Fruit fly (Drosophila melanogaster) whole organism, embryonic: ENCODE results near the gene Eip75B.

Experiments
- Asciz ChIP-seq: fragments of 200-800 bp; sonication (Bioruptor generic); optimal IDR thresholded peaks from 2 replicates; lab custom pipeline; 2017; ENCODE audit warnings: missing biosample characterization, mild to moderate bottlenecking, missing genetic modification characterization, missing genetic modification reagents
- B-H2 ChIP-seq: fragments of 200-800 bp; sonication (Bioruptor generic); optimal IDR thresholded peaks from 2 replicates; lab custom pipeline; 2018; ENCODE audit warnings: missing biosample characterization, mild to moderate bottlenecking, missing genetic modification characterization
- CG12219 ChIP-seq: fragments of 200-800 bp; sonication (Bioruptor generic); optimal IDR thresholded peaks from 3 replicates; lab custom pipeline; 2018; ENCODE audit warnings: missing biosample characterization, mild to moderate bottlenecking, missing genetic modification characterization
- CG13775 ChIP-seq: fragments of 200-800 bp; sonication (Bioruptor generic); optimal IDR thresholded peaks from 3 replicates; lab custom pipeline; 2017; ENCODE audit warnings: missing biosample characterization, mild to moderate bottlenecking, missing genetic modification characterization
- CG14965 ChIP-seq: fragments of 200-800 bp; sonication (Bioruptor generic); optimal IDR thresholded peaks from 2 replicates; lab custom pipeline; 2016; ENCODE audit warnings: missing biosample characterization, missing genetic modification characterization, borderline replicate concordance
- CG2116 ChIP-seq: fragments of 200-800 bp; sonication (Bioruptor generic); optimal IDR thresholded peaks from 3 replicates; lab custom pipeline; 2018; ENCODE audit warnings: missing biosample characterization, mild to moderate bottlenecking, missing genetic modification characterization
- CG30020 ChIP-seq: fragments of 200-800 bp; optimal IDR thresholded peaks from 2 replicates; lab custom pipeline; 2019; ENCODE audit warnings: missing biosample characterization, mild to moderate bottlenecking, missing genetic modification characterization, moderate library complexity
- CG31365 ChIP-seq: fragments of 200-800 bp; sonication (Bioruptor generic); optimal IDR thresholded peaks from 2 replicates; lab custom pipeline; 2018; ENCODE audit warnings: missing biosample characterization, mild to moderate bottlenecking, missing genetic modification characterization
- CG31388 ChIP-seq: fragments of 200-800 bp; sonication (Bioruptor generic); optimal IDR thresholded peaks from 2 replicates; lab custom pipeline; 2016; ENCODE audit warnings: missing biosample characterization, missing genetic modification characterization
- CG32767 ChIP-seq: fragments of 200-800 bp; sonication (Bioruptor generic); IDR thresholded peaks from 2 replicates; pipeline ENCODE4 v1.3.6; 2022; ENCODE audit warnings: missing biosample characterization, missing genetic modification characterization
- CG3847 ChIP-seq: fragments of 200-800 bp; sonication (Bioruptor generic); IDR thresholded peaks from 2 replicates; pipeline ENCODE4 v1.3.6; 2022; ENCODE audit warnings: missing biosample characterization, missing genetic modification characterization
- CG3995 ChIP-seq: fragments of 200-800 bp; sonication (Bioruptor generic); optimal IDR thresholded peaks from 3 replicates; lab custom pipeline; 2016; ENCODE audit warnings: missing biosample characterization, missing genetic modification characterization
- CG4424 ChIP-seq: fragments of 200-800 bp; sonication (Bioruptor generic); optimal IDR thresholded peaks from 3 replicates; lab custom pipeline; 2016; ENCODE audit warnings: missing biosample characterization, missing genetic modification characterization
- CG4820 ChIP-seq: fragments of 200-800 bp; sonication (Bioruptor generic); optimal IDR thresholded peaks from 3 replicates; lab custom pipeline; 2016; ENCODE audit warnings: missing biosample characterization, missing genetic modification characterization
- CG7372 ChIP-seq: fragments of 200-800 bp; sonication (Bioruptor generic); IDR thresholded peaks from 2 replicates; pipeline ENCODE4 v1.3.6; 2022; ENCODE audit warnings: missing biosample characterization, missing genetic modification characterization
- CG8281 ChIP-seq: fragments of 200-800 bp; sonication (Bioruptor generic); optimal IDR thresholded peaks from 2 replicates; lab custom pipeline; 2018; ENCODE audit warnings: missing biosample characterization, mild to moderate bottlenecking, missing genetic modification characterization, moderate library complexity
- CG8290 ChIP-seq, 3 experiments: fragments of 200-800 bp; sonication (Bioruptor generic); optimal IDR thresholded peaks; 2 replicates each; lab custom pipeline; 2016 to 2019; ENCODE audit warnings: missing biosample characterization in 3 of 3, missing genetic modification characterization in 3 of 3, mild to moderate bottlenecking in 2 of 3, moderate library complexity in 1 of 3
- CG8359 ChIP-seq: fragments of 200-800 bp; sonication (Bioruptor generic); optimal IDR thresholded peaks from 2 replicates; lab custom pipeline; 2017; ENCODE audit warnings: missing biosample characterization, mild to moderate bottlenecking, missing genetic modification characterization, borderline replicate concordance
- CG8388 ChIP-seq: fragments of 200-800 bp; sonication (Bioruptor generic); optimal IDR thresholded peaks from 2 replicates; lab custom pipeline; 2019; ENCODE audit warnings: missing biosample characterization, mild to moderate bottlenecking, missing genetic modification characterization, moderate library complexity
- CG9609 ChIP-seq: fragments of 200-800 bp; sonication (Bioruptor generic); optimal IDR thresholded peaks from 3 replicates; lab custom pipeline; 2016; ENCODE audit warnings: missing biosample characterization, missing genetic modification characterization
- Chrac-16 ChIP-seq: fragments of 200-800 bp; sonication (Bioruptor generic); optimal IDR thresholded peaks from 3 replicates; lab custom pipeline; 2016; ENCODE audit warnings: missing biosample characterization, missing genetic modification characterization
- D19B ChIP-seq: fragments of 200-800 bp; sonication (Bioruptor generic); optimal IDR thresholded peaks from 2 replicates; lab custom pipeline; 2017; ENCODE audit warnings: missing biosample characterization, mild to moderate bottlenecking, missing genetic modification characterization
- Ets65A ChIP-seq: fragments of 200-800 bp; sonication (Bioruptor generic); peaks from one replicate; lab custom pipeline; 2016; ENCODE audit warnings: missing biosample characterization, missing genetic modification characterization
- Hand ChIP-seq: fragments of 200-800 bp; sonication (Bioruptor generic); optimal IDR thresholded peaks from 2 replicates; lab custom pipeline; 2017; ENCODE audit warnings: mild to moderate bottlenecking, missing biosample characterization, missing genetic modification reagents, missing genetic modification characterization
- Hmx ChIP-seq: fragments of 200-800 bp; sonication (Bioruptor generic); optimal IDR thresholded peaks from 2 replicates; lab custom pipeline; 2016; ENCODE audit warnings: missing biosample characterization, missing genetic modification characterization
- Max ChIP-seq: fragments of 200-800 bp; sonication (Bioruptor generic); optimal IDR thresholded peaks from 2 replicates; lab custom pipeline; 2016; ENCODE audit warnings: missing biosample characterization, mild to moderate bottlenecking, missing genetic modification characterization
- Med ChIP-seq: fragments of 200-800 bp; sonication (Bioruptor generic); peaks from one replicate; lab custom pipeline; 2016; ENCODE audit warnings: missing biosample characterization, missing genetic modification characterization, mild to moderate bottlenecking, inconsistent platforms, moderate library complexity
- Mrtf ChIP-seq: fragments of 200-800 bp; sonication (Bioruptor generic); IDR thresholded peaks from 3 replicates; pipeline ENCODE4 v1.3.6; 2022; ENCODE audit warnings: missing biosample characterization, missing genetic modification characterization
- NfI ChIP-seq: fragments of 200-800 bp; sonication (Bioruptor generic); optimal IDR thresholded peaks from 3 replicates; lab custom pipeline; 2018; ENCODE audit warnings: missing biosample characterization, mild to moderate bottlenecking, missing genetic modification characterization, moderate library complexity
- Ravus ChIP-seq: fragments of 200-800 bp; sonication (Bioruptor generic); IDR thresholded peaks from 2 replicates; pipeline ENCODE4 v1.3.6; 2022; ENCODE audit warnings: missing biosample characterization, missing genetic modification characterization
- Six4 ChIP-seq: fragments of 200-800 bp; sonication (Bioruptor generic); optimal IDR thresholded peaks from 2 replicates; lab custom pipeline; 2016; ENCODE audit warnings: missing biosample characterization, missing genetic modification characterization
- Vsx1 ChIP-seq: fragments of 200-800 bp; sonication (Bioruptor generic); optimal IDR thresholded peaks from 2 replicates; lab custom pipeline; 2017; ENCODE audit warnings: missing biosample characterization, mild to moderate bottlenecking, missing genetic modification characterization, missing genetic modification reagents
- Xbp1 ChIP-seq: fragments of 200-800 bp; sonication (Bioruptor generic); optimal IDR thresholded peaks from 3 replicates; lab custom pipeline; 2016; ENCODE audit warnings: missing biosample characterization, mild to moderate bottlenecking, missing genetic modification characterization
- amos ChIP-seq: fragments of 200-800 bp; sonication (Bioruptor generic); IDR thresholded peaks from 2 replicates; pipeline ENCODE4 v1.3.6; 2022; ENCODE audit warnings: missing biosample characterization, missing genetic modification characterization; ENCODE audit not compliant: partially characterized antibody
- ase ChIP-seq: fragments of 200-800 bp; sonication (Bioruptor generic); IDR thresholded peaks from 3 replicates; pipeline ENCODE4 v1.3.6; 2022; ENCODE audit warnings: missing biosample characterization, missing genetic modification characterization
- ato ChIP-seq: fragments of 200-800 bp; sonication (Bioruptor generic); IDR thresholded peaks from 2 replicates; pipeline ENCODE4 v1.3.6; 2022; ENCODE audit warnings: missing biosample characterization, missing genetic modification characterization; ENCODE audit not compliant: partially characterized antibody
- az2 ChIP-seq: fragments of 200-800 bp; sonication (Bioruptor generic); optimal IDR thresholded peaks from 3 replicates; lab custom pipeline; 2016; ENCODE audit warnings: missing biosample characterization, missing genetic modification characterization
- ci ChIP-seq: fragments of 200-800 bp; sonication (Bioruptor generic); IDR thresholded peaks from 3 replicates; pipeline ENCODE4 v1.3.6; 2022; ENCODE audit warnings: missing biosample characterization, missing genetic modification characterization
- exex ChIP-seq: fragments of 200-800 bp; sonication (Bioruptor generic); optimal IDR thresholded peaks from 4 replicates; lab custom pipeline; 2018; ENCODE audit warnings: missing biosample characterization, mild to moderate bottlenecking, missing genetic modification characterization, moderate library complexity
- gce ChIP-seq: fragments of 200-800 bp; sonication (Bioruptor generic); IDR thresholded peaks from 3 replicates; pipeline ENCODE4 v1.3.6; 2022; ENCODE audit warnings: missing biosample characterization, missing genetic modification characterization
- gro ChIP-seq: fragments of 200-800 bp; sonication (Bioruptor generic); optimal IDR thresholded peaks from 2 replicates; lab custom pipeline; 2016; ENCODE audit warnings: missing biosample characterization, missing genetic modification characterization
- h ChIP-seq: fragments of >200 bp; optimal IDR thresholded peaks from 2 replicates; lab custom pipeline; 2017
- mam ChIP-seq: fragments of 200-800 bp; sonication (Bioruptor generic); optimal IDR thresholded peaks from 3 replicates; lab custom pipeline; 2016; ENCODE audit warnings: missing biosample characterization, missing genetic modification characterization
- mirr ChIP-seq: fragments of 200-800 bp; sonication (Bioruptor generic); optimal IDR thresholded peaks from 3 replicates; lab custom pipeline; 2018; ENCODE audit warnings: missing biosample characterization, mild to moderate bottlenecking, missing genetic modification characterization
- nom ChIP-seq: fragments of 200-800 bp; sonication (Bioruptor generic); optimal IDR thresholded peaks from 2 replicates; lab custom pipeline; 2017; ENCODE audit warnings: missing biosample characterization, missing genetic modification characterization, mild to moderate bottlenecking, moderate library complexity, missing genetic modification reagents
- pan ChIP-seq, 4 experiments: fragments of >200 bp in 3 of 4; fragments of 200-800 bp in 1 of 4; sonication (Bioruptor generic) in 1 of 4; optimal IDR thresholded peaks in 3 of 4; IDR thresholded peaks in 1 of 4; 2 replicates each; pipeline versions ENCODE4 v1.3.6 to Lab custom; 2017 to 2022; ENCODE audit warnings: missing biosample characterization in 2 of 4, missing genetic modification characterization in 2 of 4, mixed read lengths in 1 of 4
- sug ChIP-seq: fragments of 200-800 bp; optimal IDR thresholded peaks from 2 replicates; lab custom pipeline; 2019; ENCODE audit warnings: missing biosample characterization, mild to moderate bottlenecking, missing genetic modification characterization, moderate library complexity
- tx ChIP-seq: fragments of 200-800 bp; sonication (Bioruptor generic); optimal IDR thresholded peaks from 2 replicates; lab custom pipeline; 2016; ENCODE audit warnings: missing biosample characterization, missing genetic modification characterization
- vfl ChIP-seq: fragments of 200-800 bp; sonication (Bioruptor generic); optimal IDR thresholded peaks from 2 replicates; lab custom pipeline; 2016; ENCODE audit warnings: missing biosample characterization, missing genetic modification characterization

Eip75B gene

dm6 chr3L:17912972-17913763 is 151.3 kb downstream of the Eip75B start (continued):
- no peak for TF ChIP-seq h
- TF ChIP-seq D19B (GFP tag; lab: Kevin White, UChicago) = no peak
- TF ChIP-seq Mrtf = no peak
- no peak for TF ChIP-seq Ravus (GFP tag; lab: Robert Waterston, UW)
- no peak for TF ChIP-seq ci
- no peak for TF ChIP-seq CG30020 (tag; lab: Kevin White, UChicago)
- TF ChIP-seq Asciz (GFP tag; lab: Kevin White, UChicago) = no peak
- TF ChIP-seq ase = no peak
- TF ChIP-seq gce (GFP tag; lab: Robert Waterston, UW) = no peak
- no peak for TF ChIP-seq CG7372
- TF ChIP-seq CG8290 (GFP tag; optimal IDR thresholded peaks at IDR 0.05; lab: Kevin White, UChicago) = no peak
- peak in 1 of 2 experiments; percentile 44 for TF ChIP-seq CG8290 (tag; optimal IDR thresholded peaks at IDR 0.05; lab: Kevin White, UChicago)
- no peak for TF ChIP-seq CG8281
- TF ChIP-seq Vsx1 = no peak
- TF ChIP-seq amos (GFP tag; lab: Robert Waterston, UW) = no peak
- TF ChIP-seq Max (GFP tag; lab: Kevin White, UChicago) = no peak
- peak; percentile 44 for TF ChIP-seq B-H2
- TF ChIP-seq CG8388 (GFP tag; lab: Kevin White, UChicago) = no peak
- TF ChIP-seq vfl (GFP tag; lab: Kevin White, UChicago) = no peak
- TF ChIP-seq Hand (GFP tag; lab: Kevin White, UChicago) = no peak
- TF ChIP-seq CG3847 (GFP tag; lab: Robert Waterston, UW) = no peak
- TF ChIP-seq CG31365 (tag; lab: Kevin White, UChicago) = no peak
- TF ChIP-seq Med = peak; percentile 61
- peak; percentile 77 for TF ChIP-seq mirr (GFP tag; lab: Kevin White, UChicago)
- no peak for TF ChIP-seq Xbp1 (GFP tag; lab: Kevin White, UChicago)
- TF ChIP-seq pan (optimal IDR thresholded peaks at IDR 0.05; lab: Kevin White, UChicago) = no peak
- TF ChIP-seq pan (GFP tag; optimal IDR thresholded peaks at IDR 0.05 in 1 of 2, IDR thresholded peaks at IDR 0.05 in 1 of 2) = peak in 1 of 2 experiments; percentile 6

dm6 chr3L:17912448-17912847 is 152.0 kb downstream of the Eip75B start, which contains the start of gene CG5290:
CG5290 (minus strand) TSS chr3L:17912565.
- TF ChIP-seq CG31388 (GFP tag; lab: Kevin White, UChicago) = no peak
- TF ChIP-seq CG13775 (GFP tag; lab: Kevin White, UChicago) = peak; percentile 33
- peak; percentile 28 for TF ChIP-seq az2 (GFP tag; lab: Kevin White, UChicago)
- TF ChIP-seq NfI (GFP tag; lab: Kevin White, UChicago) = peak; percentile 7
- peak; percentile 52 for TF ChIP-seq mam
- peak; percentile 59 for TF ChIP-seq Vsx1
- no peak for TF ChIP-seq Six4 (GFP tag; lab: Kevin White, UChicago)
- TF ChIP-seq Chrac-16 (GFP tag; lab: Kevin White, UChicago) = peak; percentile 42
- peak; percentile 30 for TF ChIP-seq gro (GFP tag; lab: Kevin White, UChicago)
- TF ChIP-seq CG3995 = peak; percentile 88
- TF ChIP-seq CG32767 = no peak
- no peak for TF ChIP-seq Hmx (GFP tag; lab: Kevin White, UChicago)
- peak; percentile 18 for TF ChIP-seq CG4424
- TF ChIP-seq tx (GFP tag; lab: Kevin White, UChicago) = peak; percentile 30
- TF ChIP-seq CG12219 (GFP tag; lab: Kevin White, UChicago) = no peak
- TF ChIP-seq CG2116 (GFP tag; lab: Kevin White, UChicago) = peak; percentile 59
- TF ChIP-seq Ets65A = peak; percentile 71
- TF ChIP-seq CG4820 (GFP tag; lab: Kevin White, UChicago) = peak; percentile 1
- no peak for TF ChIP-seq nom (GFP tag; lab: Kevin White, UChicago)
- no peak for TF ChIP-seq CG14965
- no peak for TF ChIP-seq CG8359 (GFP tag; lab: Kevin White, UChicago)
- peak; percentile 10 for TF ChIP-seq exex (tag; lab: Kevin White, UChicago)
- TF ChIP-seq Hand (GFP tag; lab: Kevin White, UChicago) = no peak
- TF ChIP-seq ato (GFP tag; lab: Robert Waterston, UW) = no peak
- TF ChIP-seq sug (tag; lab: Kevin White, UChicago) = peak; percentile 3
- TF ChIP-seq CG9609 (GFP tag; lab: Kevin White, UChicago) = peak; percentile 1
